Worm (Caenorhabditis elegans) whole organism, L4/young adult: Measurements from ENCODE around the gene K02E7.1.
"Not testable (repeated sequence)": the region's sequence is repeated elsewhere in the genome, so short reads cannot be mapped to it uniquely, and the experiment has no call there.

Experiments used
- W03F9.2 ChIP-seq: fragments of 150-350 bp; optimal IDR thresholded peaks from 2 replicates; lab custom pipeline; 2014; ENCODE audit warnings: missing biosample characterization, missing genetic modification characterization
- dao-5 ChIP-seq: sonication (generic microtip); optimal IDR thresholded peaks from 2 replicates; lab custom pipeline; 2016; ENCODE audit warnings: missing genotype, missing genetic modification characterization, moderate library complexity, missing compliant biosample characterization
- him-1 ChIP-seq: sonication (generic microtip); optimal IDR thresholded peaks from 2 replicates; lab custom pipeline; 2016; ENCODE audit warnings: missing genotype, missing genetic modification reagents, missing genetic modification characterization, missing compliant biosample characterization

Gene K02E7.1

ce11 chrII:1082859-1083258, at the start of gene K02E7.1:
K02E7.1 (plus strand) TSS chrII:1083159.
- no peak for TF ChIP-seq dao-5
- no peak for TF ChIP-seq him-1 (tag; lab: Kevin White, UChicago)
- TF ChIP-seq W03F9.2 (tag; lab: Kevin White, UChicago) = no peak

DNA sequence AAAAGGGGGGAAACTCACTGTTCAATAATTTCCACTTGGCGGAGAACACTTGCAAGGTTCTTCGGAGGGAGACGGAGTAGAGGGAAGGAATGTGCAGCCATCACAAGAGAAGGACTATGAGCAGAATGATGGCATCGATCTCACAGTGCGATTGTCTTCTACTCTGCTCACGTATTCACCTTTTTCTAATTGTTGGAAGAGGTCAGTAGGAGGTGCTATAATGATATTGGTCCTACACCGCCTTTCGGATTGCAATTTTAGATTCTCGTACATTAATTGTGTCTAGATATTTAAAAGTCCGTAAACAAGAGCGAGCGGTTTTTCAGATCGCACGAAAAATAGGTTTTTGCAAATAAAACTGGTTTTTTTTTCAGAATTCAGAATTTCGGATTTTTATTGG, 42.5 kb upstream of the K02E7.1 start, which contains the start of gene fbxb-39:
Gene fbxb-39 (minus strand): TSS at position 101 of the 400 bp plus-strand sequence.
- TF ChIP-seq him-1 (tag; lab: Kevin White, UChicago) = no peak
- TF ChIP-seq dao-5 = no peak
- no peak for TF ChIP-seq W03F9.2 (tag; lab: Kevin White, UChicago)

DNA sequence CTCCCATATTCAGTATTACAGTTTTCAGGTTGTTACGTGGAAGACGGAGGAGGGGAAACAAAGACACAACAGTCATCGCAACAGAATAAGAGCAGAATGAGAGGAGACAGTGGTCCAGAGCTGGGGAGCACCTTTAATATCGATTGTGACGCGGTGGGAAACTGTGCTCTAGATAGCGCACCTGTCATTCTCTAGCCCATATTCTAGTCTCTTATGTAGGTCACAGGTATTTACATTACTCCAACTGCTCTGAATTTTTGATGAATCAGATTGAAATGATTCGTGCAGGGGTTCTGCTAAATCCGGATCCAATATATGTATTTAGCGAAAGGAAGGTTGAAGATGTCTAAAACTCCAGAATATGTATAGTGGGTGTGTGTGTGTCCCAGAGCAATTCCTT, 40.7 kb upstream of the K02E7.1 start, which contains the start of gene fbxb-41:
Gene fbxb-41 (minus strand): TSS at position 101 of the 400 bp plus-strand sequence.
- no peak for TF ChIP-seq dao-5
- TF ChIP-seq W03F9.2 (tag; lab: Kevin White, UChicago) = no peak
- TF ChIP-seq him-1 (tag; lab: Kevin White, UChicago) = no peak

- TF ChIP-seq W03F9.2 (tag; lab: Kevin White, UChicago); him-1 (tag; lab: Kevin White, UChicago); dao-5: not testable (repeated sequence)
Measured at ce11 chrII:1043932-1044331, 39.0 kb upstream of the K02E7.1 start, which contains the start of gene fbxb-45. fbxb-45 (minus strand) TSS chrII:1044032.

ce11 chrII:1045692-1046091, 37.3 kb upstream of the K02E7.1 start, which contains the start of gene str-148:
str-148 (plus strand) TSS chrII:1045992.
- no peak for TF ChIP-seq dao-5
- no peak for TF ChIP-seq W03F9.2 (tag; lab: Kevin White, UChicago)
- TF ChIP-seq him-1 (tag; lab: Kevin White, UChicago) = no peak

DNA sequence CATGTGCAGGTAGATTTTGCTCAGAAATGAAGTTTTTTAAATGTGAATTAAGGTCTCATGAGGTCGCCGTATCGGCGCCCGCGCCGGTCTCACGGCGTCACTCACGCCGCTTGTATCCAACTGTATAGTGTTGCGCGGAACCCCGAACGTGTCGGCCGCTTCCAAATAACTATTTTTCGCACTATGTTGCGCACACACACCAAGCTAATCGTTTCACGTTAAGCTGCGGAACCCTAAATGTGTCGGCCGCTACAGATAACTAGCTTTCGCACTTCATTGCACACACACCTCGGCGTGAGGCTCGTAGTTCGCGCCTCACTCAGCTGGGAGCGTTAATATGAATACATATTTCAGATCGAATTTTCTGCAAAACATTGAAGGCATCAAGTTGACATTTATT, 36.0 kb upstream of the K02E7.1 start:
- no peak for TF ChIP-seq W03F9.2 (tag; lab: Kevin White, UChicago)
- TF ChIP-seq him-1 (tag; lab: Kevin White, UChicago) = no peak
- TF ChIP-seq dao-5 = no peak

- TF ChIP-seq dao-5 = no peak
- no peak for TF ChIP-seq him-1 (tag; lab: Kevin White, UChicago)
- TF ChIP-seq W03F9.2 (tag; lab: Kevin White, UChicago) = no peak
Measured at ce11 chrII:1049849-1050248, 33.1 kb upstream of the K02E7.1 start, which contains the start of gene fbxb-40. fbxb-40 (minus strand) TSS chrII:1049949.

DNA sequence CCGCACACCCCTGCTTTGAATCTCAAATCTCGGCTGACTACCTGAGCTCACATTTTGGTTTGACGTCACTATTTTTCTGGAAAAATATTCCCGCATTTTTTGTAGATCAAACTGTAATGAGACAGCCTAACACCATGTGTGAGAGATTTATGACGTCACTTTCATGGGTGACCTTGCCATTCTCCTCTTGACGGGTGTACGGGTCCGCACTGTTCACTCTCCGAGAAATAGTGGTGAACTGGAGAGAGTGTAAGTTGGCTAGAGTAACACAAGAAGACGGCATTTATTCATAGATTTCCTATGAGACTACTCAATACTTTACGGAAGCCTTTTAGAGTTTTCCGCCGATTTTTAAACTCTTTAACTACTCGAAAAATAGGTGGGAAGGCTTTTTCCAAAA, 28.2 kb upstream of the K02E7.1 start, which contains the start of gene K02E7.7:
Gene K02E7.7 (plus strand): TSS at position 301 of the 400 bp plus-strand sequence.
- not testable (repeated sequence) for TF ChIP-seq W03F9.2 (tag; lab: Kevin White, UChicago); dao-5; him-1 (tag; lab: Kevin White, UChicago)

DNA sequence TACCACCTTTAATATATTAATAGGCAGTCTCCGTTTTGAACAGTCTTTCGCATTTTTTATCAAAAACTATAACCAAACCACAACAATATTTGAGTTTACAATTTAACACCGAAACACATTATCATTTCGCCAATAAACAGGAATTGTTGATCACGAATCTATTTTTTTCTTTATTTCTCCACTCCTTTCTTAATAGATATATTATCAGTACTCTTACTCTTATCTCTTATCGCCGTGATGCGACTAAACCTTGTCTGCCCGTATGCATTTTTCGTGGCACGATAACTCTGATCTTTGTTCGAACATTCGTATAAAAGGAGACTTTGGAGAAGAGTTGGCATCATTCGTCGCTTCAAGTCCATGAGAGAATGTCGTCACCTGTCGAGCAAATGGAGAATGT, 26.1 kb upstream of the K02E7.1 start:
- TF ChIP-seq him-1 (tag; lab: Kevin White, UChicago) (no peak), dao-5 (no peak), W03F9.2 (tag; lab: Kevin White, UChicago) (no peak)

ce11 chrII:1060702-1061101, 22.3 kb upstream of the K02E7.1 start, which contains the start of gene btb-10:
btb-10 (minus strand) TSS chrII:1060802.
- not testable (repeated sequence) for TF ChIP-seq dao-5; him-1 (tag; lab: Kevin White, UChicago); W03F9.2 (tag; lab: Kevin White, UChicago)

- TF ChIP-seq W03F9.2 (tag; lab: Kevin White, UChicago) = no peak
Measured at ce11 chrII:1063926-1064325, 19.0 kb upstream of the K02E7.1 start.

DNA sequence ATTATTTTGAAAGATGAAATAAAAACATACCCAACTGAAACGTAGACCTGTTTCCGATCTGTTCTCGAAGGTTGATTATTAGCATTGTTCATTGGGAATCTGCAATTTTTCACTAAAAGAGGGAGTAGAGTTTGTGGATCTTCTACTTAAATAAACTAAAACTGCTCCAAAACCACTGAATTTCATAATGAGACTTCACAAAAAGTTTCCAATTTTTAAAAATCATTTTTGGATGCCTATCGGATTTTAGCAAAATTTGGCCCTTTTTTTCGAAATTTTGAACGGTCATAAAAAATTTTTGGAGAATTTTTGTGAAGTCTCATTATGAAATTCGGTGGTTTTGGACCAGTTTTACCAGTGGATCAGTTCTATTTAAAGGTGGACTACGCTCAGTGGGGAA, 16.1 kb upstream of the K02E7.1 start, which contains the start of gene K02E7.10:
Gene K02E7.10 (minus strand): TSS at position 101 of the 400 bp plus-strand sequence.
- TF ChIP-seq him-1 (tag; lab: Kevin White, UChicago) = no peak
- no peak for TF ChIP-seq dao-5
- no peak for TF ChIP-seq W03F9.2 (tag; lab: Kevin White, UChicago)

ce11 chrII:1070875-1071274, 12.1 kb upstream of the K02E7.1 start, which contains the start of gene K02E7.12:
K02E7.12 (plus strand) TSS chrII:1071175.
- TF ChIP-seq him-1 (tag; lab: Kevin White, UChicago) = no peak
- TF ChIP-seq W03F9.2 (tag; lab: Kevin White, UChicago) = no peak
- TF ChIP-seq dao-5 = no peak

DNA sequence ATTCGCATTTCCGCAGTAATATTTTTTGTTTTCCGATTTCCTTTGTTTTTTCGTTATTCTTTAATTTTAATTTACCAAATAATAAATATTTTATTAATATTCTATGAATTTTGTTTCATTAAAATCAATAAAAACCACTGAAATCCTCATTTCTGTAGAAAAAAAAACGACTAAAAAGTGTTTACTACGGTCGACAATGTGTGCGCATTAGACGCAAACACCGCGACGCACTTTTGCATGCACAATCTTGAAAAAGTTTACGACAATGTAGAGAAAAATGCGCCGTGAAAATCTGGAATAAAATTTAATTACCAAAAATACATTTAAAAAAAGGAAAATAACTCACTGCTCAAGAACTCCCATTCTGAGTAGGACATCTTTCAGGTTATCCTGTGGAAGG, 11.5 kb upstream of the K02E7.1 start:
- no peak for TF ChIP-seq W03F9.2 (tag; lab: Kevin White, UChicago)
- no peak for TF ChIP-seq him-1 (tag; lab: Kevin White, UChicago)
- no peak for TF ChIP-seq dao-5

ce11 chrII:1072106-1072505, 10.9 kb upstream of the K02E7.1 start, which contains the start of gene K02E7.4:
K02E7.4 (plus strand) TSS chrII:1072406.
- TF ChIP-seq dao-5 (no peak), W03F9.2 (tag; lab: Kevin White, UChicago) (no peak), him-1 (tag; lab: Kevin White, UChicago) (no peak)
